Worm (Caenorhabditis elegans) whole organism, late embryonic: ENCODE data around the gene ebp-3.

Source experiments
- C38D4.7 ChIP-seq: fragments of 200-800 bp; sonication (Bioruptor generic); optimal IDR thresholded peaks from 2 replicates; lab custom pipeline; 2018; ENCODE audit warnings: mild to moderate bottlenecking, missing genetic modification characterization, moderate library complexity, missing compliant biosample characterization
- F13H6.1 ChIP-seq: sonication (generic microtip); optimal IDR thresholded peaks from 2 replicates; lab custom pipeline; 2016; ENCODE audit warnings: missing genetic modification characterization, missing compliant biosample characterization
- K02D7.2 ChIP-seq: sonication (generic microtip); optimal IDR thresholded peaks from 2 replicates; lab custom pipeline; 2017; ENCODE audit warnings: mild to moderate bottlenecking, missing genetic modification characterization, missing compliant biosample characterization
- ama-1 ChIP-seq: fragments of 150-350 bp; optimal IDR thresholded peaks from 2 replicates; lab custom pipeline; 2014
- ceh-14 ChIP-seq: sonication (generic microtip); optimal IDR thresholded peaks from 2 replicates; lab custom pipeline; 2016; ENCODE audit warnings: missing genotype, missing genetic modification characterization, missing compliant biosample characterization
- ceh-19 ChIP-seq: fragments of 200-800 bp; sonication (Bioruptor generic); optimal IDR thresholded peaks from 2 replicates; lab custom pipeline; 2018; ENCODE audit warnings: mild to moderate bottlenecking, missing genetic modification characterization, missing compliant biosample characterization
- ceh-2 ChIP-seq: sonication (generic microtip); optimal IDR thresholded peaks from 2 replicates; lab custom pipeline; 2016; ENCODE audit warnings: missing genotype, missing genetic modification characterization, missing compliant biosample characterization
- ceh-22 ChIP-seq: sonication (generic microtip); optimal IDR thresholded peaks from 2 replicates; lab custom pipeline; 2017; ENCODE audit warnings: missing biosample characterization, missing genetic modification characterization
- ceh-24 ChIP-seq: sonication (generic microtip); optimal IDR thresholded peaks from 2 replicates; lab custom pipeline; 2016; ENCODE audit warnings: mild to moderate bottlenecking, missing genetic modification characterization, missing compliant biosample characterization
- ceh-30 ChIP-seq: fragments of 150-350 bp; optimal IDR thresholded peaks from 2 replicates; lab custom pipeline; 2014; ENCODE audit warnings: missing biosample characterization, missing genetic modification characterization
- ceh-34 ChIP-seq: sonication (generic microtip); optimal IDR thresholded peaks from 2 replicates; lab custom pipeline; 2016; ENCODE audit warnings: mild to moderate bottlenecking, missing genetic modification characterization, missing compliant biosample characterization
- ceh-6 ChIP-seq: fragments of 200-800 bp; sonication (Bioruptor generic); optimal IDR thresholded peaks from 2 replicates; lab custom pipeline; 2018; ENCODE audit warnings: mild to moderate bottlenecking, missing genetic modification characterization, missing compliant biosample characterization
- ceh-9 ChIP-seq: sonication (generic microtip); optimal IDR thresholded peaks from 2 replicates; lab custom pipeline; 2016; ENCODE audit warnings: mild to moderate bottlenecking, missing genetic modification characterization, inconsistent platforms, missing compliant biosample characterization
- ets-4 ChIP-seq: sonication (generic microtip); optimal IDR thresholded peaks from 2 replicates; lab custom pipeline; 2016; ENCODE audit warnings: missing genetic modification characterization, missing compliant biosample characterization
- fax-1 ChIP-seq: sonication (generic microtip); optimal IDR thresholded peaks from 2 replicates; lab custom pipeline; 2016; ENCODE audit warnings: missing genotype, missing genetic modification characterization, missing compliant biosample characterization
- fkh-10 ChIP-seq: fragments of 150-350 bp; optimal IDR thresholded peaks from 2 replicates; lab custom pipeline; 2014; ENCODE audit warnings: missing biosample characterization, missing genetic modification reagents, missing genetic modification characterization
- fkh-6 ChIP-seq: sonication (generic microtip); optimal IDR thresholded peaks from 2 replicates; lab custom pipeline; 2016; ENCODE audit warnings: missing genetic modification characterization, missing compliant biosample characterization
- hlh-13 ChIP-seq: fragments of 200-800 bp; sonication (Bioruptor generic); optimal IDR thresholded peaks from 2 replicates; lab custom pipeline; 2018; ENCODE audit warnings: mild to moderate bottlenecking, missing genetic modification characterization, missing compliant biosample characterization
- hlh-30 ChIP-seq: sonication (generic microtip); optimal IDR thresholded peaks from 2 replicates; lab custom pipeline; 2017; ENCODE audit warnings: antibody characterized with exemption, missing genetic modification characterization, missing compliant biosample characterization; ENCODE audit not compliant: insufficient read depth
- hlh-8 ChIP-seq: sonication (generic microtip); optimal IDR thresholded peaks from 2 replicates; lab custom pipeline; 2016; ENCODE audit warnings: missing genotype, missing genetic modification characterization, missing compliant biosample characterization
- lin-11 ChIP-seq: fragments of 200-800 bp; sonication (Bioruptor generic); optimal IDR thresholded peaks from 2 replicates; lab custom pipeline; 2018; ENCODE audit warnings: mild to moderate bottlenecking, missing genetic modification characterization, missing compliant biosample characterization
- madf-2 ChIP-seq: sonication (generic microtip); optimal IDR thresholded peaks from 2 replicates; lab custom pipeline; 2017; ENCODE audit warnings: missing genetic modification characterization, missing compliant biosample characterization
- mec-3 ChIP-seq: sonication (generic microtip); optimal IDR thresholded peaks from 2 replicates; lab custom pipeline; 2016; ENCODE audit warnings: borderline replicate concordance, missing genetic modification characterization, missing compliant biosample characterization
- nhr-232 ChIP-seq: sonication (generic microtip); optimal IDR thresholded peaks from 2 replicates; lab custom pipeline; 2016; ENCODE audit warnings: missing genetic modification characterization, missing compliant biosample characterization
- odd-2 ChIP-seq: sonication (generic microtip); optimal IDR thresholded peaks from 2 replicates; lab custom pipeline; 2017; ENCODE audit warnings: antibody characterized with exemption, mild to moderate bottlenecking, missing genetic modification characterization, missing compliant biosample characterization
- pag-3 ChIP-seq: sonication (generic microtip); optimal IDR thresholded peaks from 2 replicates; lab custom pipeline; 2016; ENCODE audit warnings: missing compliant biosample characterization, missing genetic modification characterization, borderline replicate concordance
- pha-2 ChIP-seq: sonication (generic microtip); optimal IDR thresholded peaks from 2 replicates; lab custom pipeline; 2017; ENCODE audit warnings: mild to moderate bottlenecking, missing genetic modification characterization, missing compliant biosample characterization
- pha-4 ChIP-seq: fragments of 150-350 bp; optimal IDR thresholded peaks from 2 replicates; lab custom pipeline; 2018; ENCODE audit warnings: missing biosample characterization, missing genetic modification reagents, missing genetic modification characterization
- pqm-1 ChIP-seq: sonication (generic microtip); optimal IDR thresholded peaks from 2 replicates; lab custom pipeline; 2016; ENCODE audit warnings: missing genetic modification characterization, missing compliant biosample characterization
- pros-1 ChIP-seq: fragments of 150-350 bp; optimal IDR thresholded peaks from 2 replicates; lab custom pipeline; 2014; ENCODE audit warnings: missing biosample characterization, missing genetic modification reagents, missing genetic modification characterization
- rnt-1 ChIP-seq: sonication (generic microtip); optimal IDR thresholded peaks from 2 replicates; lab custom pipeline; 2016; ENCODE audit warnings: missing genetic modification characterization, missing compliant biosample characterization
- sdc-2 ChIP-seq: sonication (generic microtip); optimal IDR thresholded peaks from 2 replicates; lab custom pipeline; 2016; ENCODE audit warnings: missing genotype, missing genetic modification characterization, missing compliant biosample characterization
- sox-2 ChIP-seq: fragments of 200-800 bp; sonication (Bioruptor generic); IDR thresholded peaks from 2 replicates; pipeline ENCODE4 v1.3.6; 2022; ENCODE audit warnings: missing genetic modification reagents, missing genetic modification characterization, missing compliant biosample characterization
- syd-9 ChIP-seq: sonication (generic microtip); optimal IDR thresholded peaks from 2 replicates; lab custom pipeline; 2016; ENCODE audit warnings: mild to moderate bottlenecking, missing genetic modification characterization, moderate library complexity, missing compliant biosample characterization
- ttx-3 ChIP-seq: sonication (generic microtip); optimal IDR thresholded peaks from 2 replicates; lab custom pipeline; 2016; ENCODE audit warnings: missing genetic modification reagents, missing genetic modification characterization, missing compliant biosample characterization
- unc-42 ChIP-seq: sonication (generic microtip); optimal IDR thresholded peaks from 2 replicates; lab custom pipeline; 2016; ENCODE audit warnings: missing genotype, missing genetic modification characterization, missing compliant biosample characterization
- unc-55 ChIP-seq: sonication (generic microtip); optimal IDR thresholded peaks from 2 replicates; lab custom pipeline; 2017; ENCODE audit warnings: missing biosample characterization, missing genetic modification reagents, missing genetic modification characterization
- zip-5 ChIP-seq: sonication (generic microtip); optimal IDR thresholded peaks from 2 replicates; lab custom pipeline; 2016; ENCODE audit warnings: missing genetic modification characterization, missing compliant biosample characterization
- ztf-16 ChIP-seq: sonication (generic microtip); optimal IDR thresholded peaks from 2 replicates; lab custom pipeline; 2017; ENCODE audit warnings: missing genetic modification characterization, missing compliant biosample characterization

ebp-3 gene

DNA sequence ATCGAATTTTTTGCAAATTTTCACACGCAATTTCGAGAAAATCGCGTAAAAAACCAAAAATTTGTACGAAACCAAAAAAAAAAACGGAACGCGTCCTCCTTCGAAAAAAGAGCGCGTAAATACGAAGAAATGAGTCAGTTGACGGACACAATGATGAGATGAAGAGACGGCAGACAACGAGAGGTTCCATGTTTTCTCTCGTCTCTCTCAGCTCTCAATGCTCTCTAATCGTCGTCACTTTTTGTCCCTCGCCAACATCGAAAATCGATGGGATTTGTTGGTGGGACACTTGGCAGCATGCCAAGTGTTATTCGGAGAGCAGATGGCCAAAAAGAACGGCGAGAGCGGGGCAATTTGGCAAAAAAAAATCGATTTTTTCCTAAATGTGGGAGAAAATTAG is 23.4 kb downstream of the ebp-3 start (continued):
- TF ChIP-seq ttx-3 (tag; lab: Kevin White, UChicago): no peak
- peak; percentile 74 for TF ChIP-seq hlh-30 (tag; lab: Kevin White, UChicago)
- no peak for TF ChIP-seq pqm-1 (tag; lab: Kevin White, UChicago)
- TF ChIP-seq rnt-1 (tag; lab: Kevin White, UChicago): no peak
- TF ChIP-seq ama-1 (lab: Kevin White, UChicago): no peak
- no peak for TF ChIP-seq madf-2 (tag; lab: Kevin White, UChicago)
- no peak for TF ChIP-seq fkh-10 (GFP tag; lab: Kevin White, UChicago)
- TF ChIP-seq sox-2 (GFP tag; lab: Robert Waterston, UW): no peak
- no peak for TF ChIP-seq K02D7.2
- peak; percentile 39 for TF ChIP-seq ceh-34
- TF ChIP-seq fax-1 (tag; lab: Kevin White, UChicago): no peak
- no peak for TF ChIP-seq pros-1
- TF ChIP-seq ceh-14: no peak
- TF ChIP-seq unc-42 (tag; lab: Kevin White, UChicago): peak; percentile 38
- TF ChIP-seq odd-2 (tag; lab: Kevin White, UChicago): no peak
- TF ChIP-seq pag-3: no peak
- no peak for TF ChIP-seq pha-4 (tag; lab: Kevin White, UChicago)
- peak; percentile 68 for TF ChIP-seq unc-55 (GFP tag; lab: Kevin White, UChicago)
- TF ChIP-seq, all 69 proteins: peak for 11

DNA sequence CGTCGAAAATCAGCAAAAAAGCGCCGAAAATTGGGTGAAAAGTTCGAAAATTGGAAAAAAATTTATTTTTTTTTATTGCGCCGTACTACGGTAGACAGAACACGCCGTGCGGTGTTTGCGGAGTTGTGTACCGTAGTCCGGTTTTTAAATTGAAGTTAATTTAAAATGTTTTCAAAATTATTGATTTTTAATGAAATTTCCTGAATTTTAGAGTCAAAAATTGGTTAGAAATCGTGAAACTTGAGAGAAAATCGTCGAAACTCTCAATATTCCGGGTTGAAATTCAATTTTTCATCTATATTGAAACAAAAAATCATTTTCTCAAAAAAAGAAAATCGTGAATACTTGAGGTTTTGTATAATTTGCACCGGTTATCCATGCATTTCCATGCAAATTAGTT is 26.1 kb downstream of the ebp-3 start, which contains the start of gene nova-1:
nova-1 (minus strand) TSS at position 101 of the 400 bp plus-strand sequence.
- no peak for TF ChIP-seq pha-2 (tag; lab: Kevin White, UChicago)
- no peak for TF ChIP-seq syd-9
- TF ChIP-seq ztf-16 (tag; lab: Kevin White, UChicago): no peak
- no peak for TF ChIP-seq ceh-30 (tag; lab: Kevin White, UChicago)
- no peak for TF ChIP-seq fkh-10 (GFP tag; lab: Kevin White, UChicago)
- no peak for TF ChIP-seq zip-5 (tag; lab: Kevin White, UChicago)
- TF ChIP-seq lin-11 (tag; lab: Kevin White, UChicago): no peak
- no peak for TF ChIP-seq mec-3 (tag; lab: Kevin White, UChicago)
- no peak for TF ChIP-seq ceh-34
- TF ChIP-seq C38D4.7 (GFP tag; lab: Kevin White, UChicago): no peak
- no peak for TF ChIP-seq madf-2 (tag; lab: Kevin White, UChicago)
- TF ChIP-seq ceh-2: no peak
- no peak for TF ChIP-seq ceh-22
- no peak for TF ChIP-seq ceh-9 (tag; lab: Kevin White, UChicago)
- no peak for TF ChIP-seq unc-42 (tag; lab: Kevin White, UChicago)
- TF ChIP-seq hlh-13 (GFP tag; lab: Kevin White, UChicago): no peak
- TF ChIP-seq sdc-2: no peak

DNA sequence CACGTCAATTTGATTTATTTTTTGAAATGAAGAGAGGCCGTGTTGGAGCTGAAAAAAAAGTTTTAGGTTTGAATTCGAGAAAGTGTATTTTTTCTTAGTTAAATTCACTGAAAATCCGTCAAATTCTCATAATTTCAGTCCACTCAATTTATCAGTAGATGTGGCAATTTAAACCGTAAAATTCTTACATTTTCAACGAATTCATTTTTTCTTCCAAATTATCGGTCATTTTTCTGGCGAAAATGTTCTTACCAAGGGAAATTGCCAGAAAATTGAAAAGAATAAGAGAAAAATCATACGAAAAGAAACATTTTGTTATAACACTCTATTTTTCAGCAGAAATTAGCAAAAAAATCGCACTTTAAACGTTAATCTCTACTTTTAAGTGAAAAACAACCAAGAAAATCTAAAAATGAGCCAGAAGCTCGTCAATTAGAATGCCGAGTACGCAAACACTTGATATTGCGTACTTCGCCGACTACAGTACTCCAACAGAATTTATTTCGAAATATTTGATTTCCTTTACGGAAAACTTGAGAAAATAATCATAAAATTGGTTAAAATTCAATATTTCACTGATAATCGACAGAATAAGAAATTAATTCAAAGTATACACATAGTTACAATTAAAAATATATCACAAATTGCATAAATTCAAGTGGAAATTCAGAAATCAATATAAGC is 29.5 kb downstream of the ebp-3 start, which contains the start of gene fbxa-106:
fbxa-106 (minus strand) TSS at position 51 of the 684 bp plus-strand sequence.
- TF ChIP-seq ztf-16 (tag; lab: Kevin White, UChicago): no peak
- no peak for TF ChIP-seq ets-4 (tag; lab: Kevin White, UChicago)
- TF ChIP-seq hlh-8 (tag; lab: Kevin White, UChicago): no peak
- TF ChIP-seq ceh-19: no peak
- TF ChIP-seq ceh-6 (GFP tag; lab: Kevin White, UChicago): no peak

DNA sequence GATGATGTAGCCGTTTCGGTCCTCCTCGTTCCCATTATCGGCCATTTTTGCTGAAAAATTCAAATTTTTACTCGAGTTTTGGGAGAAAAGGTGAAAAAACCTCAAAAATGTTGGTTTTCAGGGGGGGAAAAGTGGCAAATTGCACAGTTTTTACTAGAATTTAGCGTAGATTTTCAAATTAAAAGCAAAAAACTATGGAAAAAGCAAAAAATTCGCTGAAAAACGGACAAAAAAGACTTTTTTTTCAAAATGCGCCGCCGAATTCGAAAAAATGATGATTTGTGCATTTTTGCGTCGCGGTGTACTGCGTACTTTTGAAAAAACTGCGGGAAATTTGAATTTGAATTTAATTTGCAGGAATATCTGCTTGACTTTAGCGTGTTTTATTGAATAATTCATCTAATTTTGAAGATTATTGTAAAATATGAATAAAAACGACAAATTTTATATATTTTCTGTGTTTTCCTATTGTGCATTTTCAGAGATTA is 30.4 kb downstream of the ebp-3 start, which contains the start of gene Y59A8B.12:
Y59A8B.12 (minus strand) TSS at position 51 of the 488 bp plus-strand sequence.
- no peak for TF ChIP-seq ttx-3 (tag; lab: Kevin White, UChicago)
- TF ChIP-seq pha-2 (tag; lab: Kevin White, UChicago): no peak
- no peak for TF ChIP-seq ceh-30 (tag; lab: Kevin White, UChicago)
- TF ChIP-seq hlh-13 (GFP tag; lab: Kevin White, UChicago): no peak
- TF ChIP-seq ceh-22: no peak
- TF ChIP-seq nhr-232 (tag; lab: Kevin White, UChicago): no peak
- TF ChIP-seq pag-3: no peak
- TF ChIP-seq fkh-6 (tag; lab: Kevin White, UChicago): no peak
- no peak for TF ChIP-seq F13H6.1
- TF ChIP-seq ceh-24 (tag; lab: Kevin White, UChicago): no peak
